Worm (Caenorhabditis elegans) whole organism, young adult: ENCODE data around the gene unc-33.

Experiments
- B0019.2 ChIP-seq: fragments of 200-800 bp; sonication (Bioruptor generic); conservative IDR thresholded peaks from 2 replicates; pipeline ENCODE4 v1.3.6; 2022; ENCODE audit warnings: missing genetic modification reagents, missing genetic modification characterization, missing compliant biosample characterization
- B0035.1 ChIP-seq: sonication (generic microtip); optimal IDR thresholded peaks from 2 replicates; lab custom pipeline; 2016; ENCODE audit warnings: missing genetic modification characterization, mild to moderate bottlenecking, missing compliant biosample characterization, missing genotype, missing genetic modification reagents
- B0261.1 ChIP-seq: sonication (generic microtip); optimal IDR thresholded peaks from 2 replicates; lab custom pipeline; 2016; ENCODE audit warnings: mild to moderate bottlenecking, missing genetic modification characterization, moderate library complexity, missing compliant biosample characterization
- F10E7.11 ChIP-seq: sonication (generic microtip); optimal IDR thresholded peaks from 2 replicates; lab custom pipeline; 2017; ENCODE audit warnings: mild to moderate bottlenecking, missing genetic modification characterization, moderate library complexity, missing compliant biosample characterization
- F22D6.2 ChIP-seq: sonication (generic microtip); optimal IDR thresholded peaks from 2 replicates; lab custom pipeline; 2016; ENCODE audit warnings: mild to moderate bottlenecking, missing genetic modification characterization, missing compliant biosample characterization
- F39B2.1 ChIP-seq: fragments of 200-800 bp; sonication (Bioruptor generic); IDR thresholded peaks from 2 replicates; pipeline ENCODE4 v1.3.6; 2022; ENCODE audit warnings: missing genetic modification reagents, missing genetic modification characterization, missing compliant biosample characterization
- F52B5.7 ChIP-seq: sonication (generic microtip); optimal IDR thresholded peaks from 2 replicates; lab custom pipeline; 2016; ENCODE audit warnings: mild to moderate bottlenecking, missing genetic modification characterization, missing compliant biosample characterization
- F55B11.4 ChIP-seq: sonication (generic microtip); optimal IDR thresholded peaks from 2 replicates; lab custom pipeline; 2016; ENCODE audit warnings: missing compliant biosample characterization, missing genetic modification characterization, borderline replicate concordance; ENCODE audit not compliant: insufficient read depth
- F57A8.1 ChIP-seq: fragments of 200-800 bp; sonication (Bioruptor generic); optimal IDR thresholded peaks from 2 replicates; lab custom pipeline; 2018; ENCODE audit warnings: mild to moderate bottlenecking, missing genetic modification characterization, moderate library complexity, missing compliant biosample characterization
- Y53F4B.3 ChIP-seq: fragments of 200-800 bp; sonication (Bioruptor generic); IDR thresholded peaks from 2 replicates; pipeline ENCODE4 v1.3.6; 2022; ENCODE audit warnings: missing genetic modification reagents, missing genetic modification characterization, missing compliant biosample characterization
- Y56A3A.18 ChIP-seq: fragments of 200-800 bp; sonication (Bioruptor generic); IDR thresholded peaks from 2 replicates; pipeline ENCODE4 v1.3.6; 2022; ENCODE audit warnings: missing genetic modification reagents, missing genetic modification characterization, missing compliant biosample characterization
- Y79H2A.3 ChIP-seq: fragments of 200-800 bp; sonication (Bioruptor generic); conservative IDR thresholded peaks from 2 replicates; pipeline ENCODE4 v1.3.6; 2022; ENCODE audit warnings: missing genetic modification reagents, missing genetic modification characterization, missing compliant biosample characterization
- akir-1 ChIP-seq: fragments of 200-800 bp; sonication (Bioruptor generic); optimal IDR thresholded peaks from 2 replicates; lab custom pipeline; 2018; ENCODE audit warnings: mild to moderate bottlenecking, missing genetic modification characterization, moderate library complexity, missing compliant biosample characterization
- ama-1 ChIP-seq, 3 experiments: fragments of 150-350 bp in 1 of 3; sonication (generic microtip) in 2 of 3; optimal IDR thresholded peaks; 2 replicates each; lab custom pipeline; 2014 to 2018; ENCODE audit warnings: missing biosample characterization in 2 of 3, missing genetic modification characterization in 2 of 3, missing genetic modification reagents in 2 of 3
- aptf-3 ChIP-seq: fragments of 200-800 bp; sonication (Bioruptor generic); IDR thresholded peaks from 2 replicates; pipeline ENCODE4 v1.3.6; 2022; ENCODE audit warnings: missing genetic modification characterization, missing compliant biosample characterization
- atf-7 ChIP-seq: sonication (generic microtip); optimal IDR thresholded peaks from 2 replicates; lab custom pipeline; 2017; ENCODE audit warnings: mild to moderate bottlenecking, missing genetic modification characterization, missing compliant biosample characterization
- attf-3 ChIP-seq: fragments of 200-800 bp; sonication (Bioruptor generic); conservative IDR thresholded peaks from 2 replicates; pipeline ENCODE4 v1.3.6; 2022; ENCODE audit warnings: missing genetic modification reagents, missing genetic modification characterization, missing compliant biosample characterization
- attf-5 ChIP-seq: fragments of 200-800 bp; sonication (Bioruptor generic); optimal IDR thresholded peaks from 2 replicates; lab custom pipeline; 2018; ENCODE audit warnings: mild to moderate bottlenecking, missing genetic modification characterization, missing compliant biosample characterization
- ccch-3 ChIP-seq: fragments of 200-800 bp; sonication (Bioruptor generic); optimal IDR thresholded peaks from 2 replicates; lab custom pipeline; 2018; ENCODE audit warnings: mild to moderate bottlenecking, missing genetic modification characterization, missing compliant biosample characterization
- cebp-1 ChIP-seq, 2 experiments: fragments of 200-800 bp in 1 of 2; sonication (Bioruptor generic) in 1 of 2; sonication (generic microtip) in 1 of 2; IDR thresholded peaks in 1 of 2; optimal IDR thresholded peaks in 1 of 2; 2 replicates each; pipeline versions ENCODE4 v1.3.6 to Lab custom; 2017 to 2022; ENCODE audit warnings: missing compliant biosample characterization in 2 of 2, missing genetic modification characterization in 2 of 2, mild to moderate bottlenecking in 1 of 2, missing genetic modification reagents in 1 of 2, moderate library complexity in 1 of 2
- ceh-40 ChIP-seq: fragments of 200-800 bp; sonication (Bioruptor generic); IDR thresholded peaks from 2 replicates; pipeline ENCODE4 v1.3.6; 2022; ENCODE audit warnings: missing genetic modification characterization, missing compliant biosample characterization
- dpff-1 ChIP-seq: sonication (generic microtip); optimal IDR thresholded peaks from 2 replicates; lab custom pipeline; 2017; ENCODE audit warnings: mild to moderate bottlenecking, missing genetic modification characterization, missing compliant biosample characterization
- efl-1 ChIP-seq: fragments of 150-350 bp; optimal IDR thresholded peaks from 2 replicates; lab custom pipeline; 2014; ENCODE audit warnings: missing biosample characterization, missing genetic modification reagents, missing genetic modification characterization
- ets-4 ChIP-seq: fragments of 200-800 bp; sonication (Bioruptor generic); optimal IDR thresholded peaks from 2 replicates; lab custom pipeline; 2018; ENCODE audit warnings: mild to moderate bottlenecking, missing genetic modification characterization, missing compliant biosample characterization
- fkh-3 ChIP-seq: sonication (generic microtip); optimal IDR thresholded peaks from 2 replicates; lab custom pipeline; 2016; ENCODE audit warnings: mild to moderate bottlenecking, missing genetic modification characterization, missing compliant biosample characterization
- gei-17 ChIP-seq: fragments of 200-800 bp; sonication (Bioruptor generic); optimal IDR thresholded peaks from 2 replicates; lab custom pipeline; 2018; ENCODE audit warnings: mild to moderate bottlenecking, missing genetic modification characterization, missing compliant biosample characterization
- hlh-26 ChIP-seq: fragments of 200-800 bp; sonication (Bioruptor generic); conservative IDR thresholded peaks from 2 replicates; pipeline ENCODE4 v1.3.6; 2022; ENCODE audit warnings: missing genetic modification reagents, missing genetic modification characterization, missing compliant biosample characterization
- hsf-1 ChIP-seq: fragments of 200-800 bp; sonication (Bioruptor generic); IDR thresholded peaks from 2 replicates; pipeline ENCODE4 v1.3.6; 2022; ENCODE audit warnings: missing genetic modification reagents, missing genetic modification characterization, missing compliant biosample characterization
- lin-35 ChIP-seq, 3 experiments: fragments of 150-350 bp in 2 of 3; sonication (generic microtip) in 1 of 3; optimal IDR thresholded peaks; 2 replicates each; lab custom pipeline; 2014 to 2018; ENCODE audit warnings: missing biosample characterization in 3 of 3, missing genetic modification characterization in 3 of 3, missing genetic modification reagents in 3 of 3
- madf-8 ChIP-seq: fragments of 200-800 bp; sonication (Bioruptor generic); conservative IDR thresholded peaks from 2 replicates; pipeline ENCODE4 v1.3.6; 2022; ENCODE audit warnings: missing genetic modification reagents, missing genetic modification characterization, missing compliant biosample characterization
- mxl-1 ChIP-seq: sonication (generic microtip); optimal IDR thresholded peaks from 2 replicates; lab custom pipeline; 2016; ENCODE audit warnings: missing genetic modification characterization, missing compliant biosample characterization
- nfya-1 ChIP-seq: sonication (generic microtip); optimal IDR thresholded peaks from 2 replicates; lab custom pipeline; 2017; ENCODE audit warnings: antibody characterized with exemption, missing compliant biosample characterization, missing genetic modification characterization, borderline replicate concordance; ENCODE audit not compliant: insufficient read depth
- nhr-27 ChIP-seq: fragments of 200-800 bp; sonication (Bioruptor generic); optimal IDR thresholded peaks from 2 replicates; lab custom pipeline; 2018; ENCODE audit warnings: mild to moderate bottlenecking, missing genetic modification characterization, moderate library complexity, missing compliant biosample characterization
- pha-4 ChIP-seq: fragments of 150-350 bp; sonication (generic microtip); optimal IDR thresholded peaks from 2 replicates; lab custom pipeline; 2014; ENCODE audit warnings: missing biosample characterization, missing genetic modification reagents, missing genetic modification characterization
- rcor-1 ChIP-seq: fragments of 200-800 bp; sonication (Bioruptor generic); IDR thresholded peaks from 2 replicates; pipeline ENCODE4 v1.3.6; 2022; ENCODE audit warnings: missing genetic modification reagents, missing genetic modification characterization, missing compliant biosample characterization
- rec-8 ChIP-seq, 2 experiments: sonication (generic microtip); optimal IDR thresholded peaks; 2 replicates each; lab custom pipeline; 2016; ENCODE audit warnings: mild to moderate bottlenecking in 2 of 2, missing genetic modification characterization in 2 of 2, missing genetic modification reagents in 2 of 2, missing genotype in 2 of 2, missing biosample characterization in 1 of 2, missing compliant biosample characterization in 1 of 2, moderate library complexity in 1 of 2
- snpc-4 ChIP-seq, 5 experiments: fragments of 150-350 bp in 1 of 5; sonication (generic microtip) in 4 of 5; optimal IDR thresholded peaks; 2 replicates each; lab custom pipeline; 2014 to 2018; ENCODE audit warnings: missing genetic modification characterization in 5 of 5, missing biosample characterization in 3 of 5, antibody characterized with exemption in 2 of 5, mild to moderate bottlenecking in 2 of 5, missing compliant biosample characterization in 2 of 5, missing genotype in 2 of 5, moderate library complexity in 2 of 5, missing genetic modification reagents in 1 of 5
- tbp1 ChIP-seq: fragments of 200-800 bp; sonication (Bioruptor generic); optimal IDR thresholded peaks from 2 replicates; lab custom pipeline; 2018; ENCODE audit warnings: mild to moderate bottlenecking, missing genetic modification characterization, missing compliant biosample characterization
- tlf-1 ChIP-seq: fragments of 200-800 bp; sonication (Bioruptor generic); optimal IDR thresholded peaks from 2 replicates; lab custom pipeline; 2018; ENCODE audit warnings: mild to moderate bottlenecking, missing genetic modification characterization, missing compliant biosample characterization
- unc-130 ChIP-seq: sonication (generic microtip); optimal IDR thresholded peaks from 2 replicates; lab custom pipeline; 2016; ENCODE audit warnings: missing genetic modification reagents, missing genetic modification characterization, missing compliant biosample characterization
- unc-62 ChIP-seq: fragments of 150-350 bp; optimal IDR thresholded peaks from 2 replicates; lab custom pipeline; 2014; ENCODE audit warnings: missing biosample characterization, missing genetic modification reagents, missing genetic modification characterization
- xnd-1 ChIP-seq: sonication (generic microtip); optimal IDR thresholded peaks from 2 replicates; lab custom pipeline; 2016; ENCODE audit warnings: missing genotype, missing genetic modification reagents, missing genetic modification characterization, missing compliant biosample characterization
- zfh-2 ChIP-seq: fragments of 200-800 bp; sonication (Bioruptor generic); conservative IDR thresholded peaks from 2 replicates; pipeline ENCODE4 v1.3.6; 2022; ENCODE audit warnings: missing genetic modification reagents, missing genetic modification characterization, missing compliant biosample characterization
- ztf-25 ChIP-seq: fragments of 200-800 bp; sonication (Bioruptor generic); IDR thresholded peaks from 2 replicates; pipeline ENCODE4 v1.3.6; 2022; ENCODE audit warnings: missing genetic modification reagents, missing genetic modification characterization, missing compliant biosample characterization
- ztf-3 ChIP-seq: fragments of 200-800 bp; sonication (Bioruptor generic); optimal IDR thresholded peaks from 2 replicates; lab custom pipeline; 2018; ENCODE audit warnings: mild to moderate bottlenecking, missing genetic modification characterization, missing compliant biosample characterization

The unc-33 gene

DNA sequence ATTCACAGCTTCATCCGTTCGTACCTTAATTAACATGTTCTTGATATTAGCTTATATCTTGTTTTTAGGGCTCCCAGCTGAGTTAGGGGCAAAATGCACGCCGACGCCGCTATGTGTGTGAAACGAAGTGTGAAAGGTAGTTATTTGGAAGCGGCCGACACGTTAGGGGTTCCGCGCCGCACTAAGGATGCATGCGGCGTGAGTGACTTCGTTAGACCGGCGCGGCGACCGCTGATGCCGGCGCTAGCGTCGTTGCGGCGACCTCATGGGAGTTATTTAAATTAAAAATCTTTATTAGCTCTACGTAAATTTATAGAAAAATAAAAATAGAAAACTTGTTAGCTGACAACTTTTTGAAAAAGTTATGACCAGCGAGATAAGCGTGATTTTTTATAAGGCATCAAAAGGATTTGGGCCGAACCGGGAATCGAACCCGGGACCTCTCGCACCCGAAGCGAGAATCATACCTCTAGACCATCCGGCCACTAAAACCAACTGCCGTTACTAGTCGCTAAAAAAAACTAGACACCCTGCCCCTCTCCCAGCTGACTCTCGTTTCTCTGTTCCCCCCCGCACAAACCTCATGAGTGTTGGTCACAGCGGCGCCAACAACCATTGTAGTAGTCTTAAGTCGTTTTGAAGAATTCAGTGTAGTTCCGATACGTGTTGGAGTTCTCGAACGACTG lies 35.2 kb downstream of the unc-33 start (continued):
- peak; percentile 0 for TF ChIP-seq gei-17 (GFP tag; lab: Kevin White, UChicago)
- TF ChIP-seq dpff-1 (tag; lab: Kevin White, UChicago): no peak
- TF ChIP-seq Y53F4B.3 (GFP tag; lab: Robert Waterston, UW): no peak
- TF ChIP-seq nfya-1 (tag; lab: Kevin White, UChicago): no peak
- no peak for TF ChIP-seq Y79H2A.3 (GFP tag; lab: Robert Waterston, UW)
- no peak for TF ChIP-seq xnd-1 (tag; lab: Kevin White, UChicago)
- peak; percentile 52 for TF ChIP-seq F52B5.7 (tag; lab: Kevin White, UChicago)
- TF ChIP-seq ets-4 (GFP tag; lab: Kevin White, UChicago): no peak
- TF ChIP-seq efl-1 (GFP tag; lab: Kevin White, UChicago): no peak
- TF ChIP-seq ama-1 (optimal IDR thresholded peaks at IDR 0.05; lab: Kevin White, UChicago): no peak
- peak; percentile 54 to 78 for TF ChIP-seq ama-1 (GFP tag; optimal IDR thresholded peaks at IDR 0.05; lab: Kevin White, UChicago)
- peak; percentile 69; the same call in 1 of the 2 replicates for TF ChIP-seq Y56A3A.18 (GFP tag; lab: Robert Waterston, UW)
- TF ChIP-seq ccch-3 (GFP tag; lab: Kevin White, UChicago): no peak
- TF ChIP-seq cebp-1 (GFP tag; IDR thresholded peaks at IDR 0.05; lab: Robert Waterston, UW): peak; percentile 40; the same call in 1 of the 2 replicates
- TF ChIP-seq cebp-1 (tag; optimal IDR thresholded peaks at IDR 0.05; lab: Kevin White, UChicago): no peak
- TF ChIP-seq F10E7.11 (tag; lab: Kevin White, UChicago): no peak
- TF ChIP-seq B0019.2 (GFP tag; lab: Robert Waterston, UW): no peak
- TF ChIP-seq ztf-25 (GFP tag; lab: Robert Waterston, UW): peak; percentile 59; the same call in 1 of the 2 replicates
- no peak for TF ChIP-seq F39B2.1 (GFP tag; lab: Robert Waterston, UW)
- TF ChIP-seq B0261.1 (tag; lab: Kevin White, UChicago): peak; percentile 89
- TF ChIP-seq B0035.1 (tag; lab: Kevin White, UChicago): no peak
- TF ChIP-seq attf-5 (GFP tag; lab: Kevin White, UChicago): peak; percentile 32
- no peak for TF ChIP-seq nhr-27 (tag; lab: Kevin White, UChicago)
- TF ChIP-seq tbp1 (GFP tag; lab: Kevin White, UChicago): peak; percentile 96
- peak; percentile 6 for TF ChIP-seq fkh-3 (tag; lab: Kevin White, UChicago)
- no peak for TF ChIP-seq hsf-1 (GFP tag; lab: Robert Waterston, UW)
- TF ChIP-seq rcor-1 (GFP tag; lab: Robert Waterston, UW): no peak; the same call in 1 of the 2 replicates
- TF ChIP-seq F55B11.4 (tag; lab: Kevin White, UChicago): no peak
- TF ChIP-seq unc-62 (GFP tag; lab: Kevin White, UChicago): no peak
- no peak for TF ChIP-seq attf-3
- TF ChIP-seq madf-8 (GFP tag; lab: Robert Waterston, UW): no peak
- peak; percentile 50 for TF ChIP-seq atf-7 (tag; lab: Kevin White, UChicago)
- TF ChIP-seq mxl-1: peak; percentile 76
- TF ChIP-seq rec-8 (tag; optimal IDR thresholded peaks at IDR 0.05; lab: Kevin White, UChicago): peak; percentile 36 to 72
- TF ChIP-seq lin-35 (GFP tag; optimal IDR thresholded peaks at IDR 0.05; lab: Kevin White, UChicago): no peak
- TF ChIP-seq pha-4 (tag; lab: Kevin White, UChicago): no peak
- TF ChIP-seq F57A8.1 (GFP tag; lab: Kevin White, UChicago): no peak
- TF ChIP-seq zfh-2 (GFP tag; lab: Robert Waterston, UW): peak; percentile 69
- no peak for TF ChIP-seq unc-130 (GFP tag; lab: Kevin White, UChicago)
- TF ChIP-seq hlh-26 (GFP tag; lab: Robert Waterston, UW): no peak
- TF ChIP-seq tlf-1 (GFP tag; lab: Kevin White, UChicago): no peak
- TF ChIP-seq ztf-3 (GFP tag; lab: Kevin White, UChicago): no peak
- no peak for TF ChIP-seq ceh-40
- TF ChIP-seq F22D6.2 (tag; lab: Kevin White, UChicago): no peak
- peak; percentile 78 for TF ChIP-seq snpc-4 (GFP tag; optimal IDR thresholded peaks at IDR 0.05; lab: Kevin White, UChicago)
- TF ChIP-seq snpc-4 (tag; optimal IDR thresholded peaks at IDR 0.05; lab: Kevin White, UChicago): peak in 3 of 4 experiments; percentile 61 to 94 (median 87)
- TF ChIP-seq akir-1 (GFP tag; lab: Kevin White, UChicago): no peak
- TF ChIP-seq aptf-3: 0 out of 2 replicates have a peak, but pooled peaks have one; percentile 40
